Fruit fly (Drosophila melanogaster) whole organism, embryonic: ENCODE data around the gene CG46313.

ENCODE experiments used
- Atf-2 ChIP-seq: fragments of 200-800 bp; sonication (Bioruptor generic); optimal IDR thresholded peaks from 2 replicates; lab custom pipeline; 2016; ENCODE audit warnings: missing biosample characterization, missing genetic modification characterization
- CG10274 ChIP-seq: fragments of 200-800 bp; sonication (Bioruptor generic); optimal IDR thresholded peaks from 3 replicates; lab custom pipeline; 2017; ENCODE audit warnings: missing biosample characterization, mild to moderate bottlenecking, missing genetic modification characterization
- CG10321 ChIP-seq: fragments of 200-800 bp; sonication (Bioruptor generic); IDR thresholded peaks from 2 replicates; pipeline ENCODE4 v1.3.6; 2022; ENCODE audit warnings: missing biosample characterization, missing genetic modification characterization
- CG10431 ChIP-seq: fragments of 200-800 bp; sonication (Bioruptor generic); optimal IDR thresholded peaks from 3 replicates; lab custom pipeline; 2018; ENCODE audit warnings: missing biosample characterization, mild to moderate bottlenecking, missing genetic modification characterization
- CG12236 ChIP-seq: fragments of 200-800 bp; sonication (Bioruptor generic); optimal IDR thresholded peaks from 2 replicates; lab custom pipeline; 2016; ENCODE audit warnings: missing biosample characterization, missing genetic modification characterization
- CG12659 ChIP-seq: fragments of 200-800 bp; sonication (Bioruptor generic); optimal IDR thresholded peaks from 3 replicates; lab custom pipeline; 2017; ENCODE audit warnings: mild to moderate bottlenecking, missing biosample characterization, missing genetic modification reagents, missing genetic modification characterization
- CG12942 ChIP-seq: fragments of 200-800 bp; sonication (Bioruptor generic); optimal IDR thresholded peaks from 3 replicates; lab custom pipeline; 2016; ENCODE audit warnings: missing biosample characterization, missing genetic modification characterization
- CG13123 ChIP-seq: fragments of 200-800 bp; sonication (Bioruptor generic); optimal IDR thresholded peaks from 2 replicates; lab custom pipeline; 2016; ENCODE audit warnings: missing biosample characterization, missing genetic modification characterization
- CG13287 ChIP-seq: fragments of 200-800 bp; sonication (Bioruptor generic); IDR thresholded peaks from 2 replicates; pipeline ENCODE4 v1.3.6; 2022; ENCODE audit warnings: missing biosample characterization, missing genetic modification characterization; ENCODE audit not compliant: partially characterized antibody
- CG13624 ChIP-seq: fragments of 200-800 bp; sonication (Bioruptor generic); optimal IDR thresholded peaks from 2 replicates; lab custom pipeline; 2016; ENCODE audit warnings: missing biosample characterization, missing genetic modification characterization
- CG14441 ChIP-seq: fragments of 200-800 bp; sonication (Bioruptor generic); IDR thresholded peaks from 2 replicates; pipeline ENCODE4 v1.3.6; 2022; ENCODE audit warnings: missing biosample characterization, missing genetic modification characterization
- CG14965 ChIP-seq: fragments of 200-800 bp; sonication (Bioruptor generic); optimal IDR thresholded peaks from 2 replicates; lab custom pipeline; 2016; ENCODE audit warnings: missing biosample characterization, missing genetic modification characterization, borderline replicate concordance
- CG15073 ChIP-seq: fragments of 200-800 bp; sonication (Bioruptor generic); optimal IDR thresholded peaks from 2 replicates; lab custom pipeline; 2016; ENCODE audit warnings: missing biosample characterization, missing genetic modification characterization
- CG1602 ChIP-seq: fragments of 200-800 bp; sonication (Bioruptor generic); optimal IDR thresholded peaks from 3 replicates; lab custom pipeline; 2016; ENCODE audit warnings: missing biosample characterization, missing genetic modification characterization
- CG17361 ChIP-seq: fragments of 200-800 bp; sonication (Bioruptor generic); IDR thresholded peaks from 3 replicates; pipeline ENCODE4 v1.3.6; 2022; ENCODE audit warnings: missing biosample characterization, missing genetic modification characterization
- CG30020 ChIP-seq: fragments of 200-800 bp; optimal IDR thresholded peaks from 2 replicates; lab custom pipeline; 2019; ENCODE audit warnings: missing biosample characterization, mild to moderate bottlenecking, missing genetic modification characterization, moderate library complexity
- CG34376 ChIP-seq: fragments of 200-800 bp; sonication (Bioruptor generic); optimal IDR thresholded peaks from 2 replicates; lab custom pipeline; 2018; ENCODE audit warnings: missing biosample characterization, mild to moderate bottlenecking, missing genetic modification characterization
- CG7271 ChIP-seq: fragments of 200-800 bp; sonication (Bioruptor generic); optimal IDR thresholded peaks from 2 replicates; lab custom pipeline; 2018; ENCODE audit warnings: missing biosample characterization, mild to moderate bottlenecking, missing genetic modification characterization, moderate library complexity
- CG8924 ChIP-seq: fragments of 200-800 bp; optimal IDR thresholded peaks from 3 replicates; lab custom pipeline; 2019; ENCODE audit warnings: missing biosample characterization, mild to moderate bottlenecking, missing genetic modification characterization, moderate library complexity
- CG9215 ChIP-seq: fragments of 200-800 bp; sonication (Bioruptor generic); IDR thresholded peaks from 2 replicates; pipeline ENCODE4 v1.3.6; 2022; ENCODE audit warnings: missing biosample characterization, missing genetic modification characterization
- CG9797 ChIP-seq: fragments of 200-800 bp; sonication (Bioruptor generic); optimal IDR thresholded peaks from 3 replicates; lab custom pipeline; 2018; ENCODE audit warnings: missing biosample characterization, mild to moderate bottlenecking, missing genetic modification characterization
- Camta ChIP-seq: fragments of 200-800 bp; sonication (Bioruptor generic); optimal IDR thresholded peaks from 2 replicates; lab custom pipeline; 2016; ENCODE audit warnings: missing biosample characterization, missing genetic modification characterization
- CoRest ChIP-seq: fragments of 200-800 bp; sonication (Bioruptor generic); optimal IDR thresholded peaks from 3 replicates; lab custom pipeline; 2018; ENCODE audit warnings: missing biosample characterization, mild to moderate bottlenecking, missing genetic modification characterization, moderate library complexity
- D19B ChIP-seq: fragments of 200-800 bp; sonication (Bioruptor generic); optimal IDR thresholded peaks from 2 replicates; lab custom pipeline; 2017; ENCODE audit warnings: missing biosample characterization, mild to moderate bottlenecking, missing genetic modification characterization
- Lim3 ChIP-seq: fragments of 200-800 bp; sonication (Bioruptor generic); IDR thresholded peaks from 2 replicates; pipeline ENCODE4 v1.3.6; 2022; ENCODE audit warnings: missing biosample characterization, missing genetic modification characterization
- NFAT ChIP-seq: fragments of 200-800 bp; sonication (Bioruptor generic); IDR thresholded peaks from 2 replicates; pipeline ENCODE4 v1.3.6; 2022; ENCODE audit warnings: missing biosample characterization, missing genetic modification characterization
- NK7.1 ChIP-seq: fragments of 200-800 bp; sonication (Bioruptor generic); optimal IDR thresholded peaks from 3 replicates; lab custom pipeline; 2016; ENCODE audit warnings: missing biosample characterization, missing genetic modification characterization
- Oli ChIP-seq: fragments of 200-800 bp; sonication (Bioruptor generic); optimal IDR thresholded peaks from 2 replicates; lab custom pipeline; 2018; ENCODE audit warnings: missing biosample characterization, mild to moderate bottlenecking, missing genetic modification characterization, moderate library complexity
- Ptx1 ChIP-seq: fragments of 200-800 bp; sonication (Bioruptor generic); IDR thresholded peaks from 2 replicates; pipeline ENCODE4 v1.3.6; 2022; ENCODE audit warnings: missing biosample characterization, missing genetic modification characterization
- Rfx ChIP-seq: fragments of 200-800 bp; sonication (Bioruptor generic); IDR thresholded peaks from 2 replicates; pipeline ENCODE4 v1.3.6; 2022; ENCODE audit warnings: missing biosample characterization, missing genetic modification characterization
- Sox102F ChIP-seq: fragments of 200-800 bp; sonication (Bioruptor generic); optimal IDR thresholded peaks from 2 replicates; lab custom pipeline; 2018; ENCODE audit warnings: missing biosample characterization, mild to moderate bottlenecking, missing genetic modification characterization, moderate library complexity
- Usf ChIP-seq: fragments of 200-800 bp; sonication (Bioruptor generic); optimal IDR thresholded peaks from 2 replicates; lab custom pipeline; 2017; ENCODE audit warnings: missing genotype, missing biosample characterization, missing genetic modification characterization
- YL-1 ChIP-seq: fragments of 200-800 bp; sonication (Bioruptor generic); optimal IDR thresholded peaks from 3 replicates; lab custom pipeline; 2017; ENCODE audit warnings: missing biosample characterization, mild to moderate bottlenecking, missing genetic modification characterization
- cas ChIP-seq: fragments of 200-800 bp; sonication (Bioruptor generic); IDR thresholded peaks from 2 replicates; pipeline ENCODE4 v1.3.6; 2022; ENCODE audit warnings: missing biosample characterization, missing genetic modification characterization
- chn ChIP-seq: fragments of 200-800 bp; sonication (Bioruptor generic); optimal IDR thresholded peaks from 2 replicates; lab custom pipeline; 2016; ENCODE audit warnings: missing biosample characterization, missing genetic modification characterization
- fd102C ChIP-seq: fragments of 200-800 bp; sonication (Bioruptor generic); optimal IDR thresholded peaks from 2 replicates; lab custom pipeline; 2018; ENCODE audit warnings: missing biosample characterization, mild to moderate bottlenecking, missing genetic modification characterization, moderate library complexity
- hb ChIP-seq: fragments of 200-800 bp; sonication (Bioruptor generic); IDR thresholded peaks from 3 replicates; pipeline ENCODE4 v1.3.6; 2022; ENCODE audit warnings: missing biosample characterization, missing genetic modification characterization; ENCODE audit not compliant: partially characterized antibody
- hbn ChIP-seq: fragments of 200-800 bp; sonication (Bioruptor generic); IDR thresholded peaks from 2 replicates; pipeline ENCODE4 v1.3.6; 2022; ENCODE audit warnings: missing biosample characterization, missing genetic modification characterization; ENCODE audit not compliant: partially characterized antibody
- lmd ChIP-seq: fragments of 200-800 bp; sonication (Bioruptor generic); IDR thresholded peaks from 2 replicates; pipeline ENCODE4 v1.3.6; 2022; ENCODE audit warnings: missing biosample characterization, missing genetic modification characterization
- odd ChIP-seq: fragments of 200-800 bp; sonication (Bioruptor generic); optimal IDR thresholded peaks from 2 replicates; lab custom pipeline; 2017; ENCODE audit warnings: missing biosample characterization, mild to moderate bottlenecking, missing genetic modification characterization
- otp ChIP-seq: fragments of 200-800 bp; sonication (Bioruptor generic); IDR thresholded peaks from 3 replicates; pipeline ENCODE4, ENCODE4 v1.3.6; 2022; ENCODE audit warnings: missing biosample characterization, missing genetic modification characterization
- pho ChIP-seq: fragments of 200-800 bp; sonication (Bioruptor generic); optimal IDR thresholded peaks from 2 replicates; lab custom pipeline; 2016; ENCODE audit warnings: missing biosample characterization, missing genetic modification characterization
- repo ChIP-seq: fragments of 200-800 bp; sonication (Bioruptor generic); optimal IDR thresholded peaks from 2 replicates; lab custom pipeline; 2016; ENCODE audit warnings: missing biosample characterization, missing genetic modification characterization
- row ChIP-seq: fragments of 200-800 bp; sonication (Bioruptor generic); IDR thresholded peaks from 3 replicates; pipeline ENCODE4 v1.3.6; 2022; ENCODE audit warnings: missing biosample characterization, missing genetic modification characterization
- salm ChIP-seq: fragments of 200-800 bp; sonication (Bioruptor generic); optimal IDR thresholded peaks from 2 replicates; lab custom pipeline; 2018; ENCODE audit warnings: missing biosample characterization, mild to moderate bottlenecking, missing genetic modification characterization
- slbo ChIP-seq: fragments of 200-800 bp; sonication (Bioruptor generic); IDR thresholded peaks from 2 replicates; pipeline ENCODE4 v1.3.6; 2022; ENCODE audit warnings: missing biosample characterization, missing genetic modification characterization
- tap ChIP-seq: fragments of 200-800 bp; optimal IDR thresholded peaks from 3 replicates; lab custom pipeline; 2019; ENCODE audit warnings: missing biosample characterization, mild to moderate bottlenecking, missing genetic modification characterization, moderate library complexity
- tll ChIP-seq, 2 experiments: fragments of 200-800 bp in 1 of 2; fragments of >200 bp in 1 of 2; sonication (Bioruptor generic) in 1 of 2; optimal IDR thresholded peaks; 2 replicates each; lab custom pipeline; 2017 to 2019; ENCODE audit warnings: missing biosample characterization in 2 of 2, missing genetic modification characterization in 2 of 2, mild to moderate bottlenecking in 1 of 2, moderate library complexity in 1 of 2
- ttk ChIP-seq: fragments of 200-800 bp; sonication (Bioruptor generic); IDR thresholded peaks from 2 replicates; pipeline ENCODE4 v2.1.2; 2022; ENCODE audit warnings: missing biosample characterization, missing genetic modification characterization
- unpg ChIP-seq: fragments of 200-800 bp; sonication (Bioruptor generic); optimal IDR thresholded peaks from 3 replicates; lab custom pipeline; 2018; ENCODE audit warnings: missing biosample characterization, mild to moderate bottlenecking, missing genetic modification characterization, moderate library complexity
- zfh2 ChIP-seq: fragments of 200-800 bp; sonication (Bioruptor generic); optimal IDR thresholded peaks from 2 replicates; lab custom pipeline; 2016; ENCODE audit warnings: missing biosample characterization, missing genetic modification characterization

Gene CG46313

dm6 chr3R:26966794-26967323 lies 11.5 kb upstream of the CG46313 start, which contains the start of gene CG5521 (continued):
- TF ChIP-seq hb (GFP tag; lab: Robert Waterston, UW) (no peak; the same call in 2 of the 3 replicates), Usf (GFP tag; lab: Kevin White, UChicago) (no peak), tll (GFP tag; optimal IDR thresholded peaks at IDR 0.05; lab: Kevin White, UChicago) (no peak), unpg (GFP tag; lab: Kevin White, UChicago) (no peak), CG10321 (no peak; the same call in 1 of the 2 replicates), Sox102F (GFP tag; lab: Kevin White, UChicago) (peak; percentile 16), otp (GFP tag; lab: Robert Waterston, UW) (no peak), CG10274 (GFP tag; lab: Kevin White, UChicago) (no peak), cas (GFP tag; lab: Robert Waterston, UW) (no peak), CG9215 (GFP tag; lab: Robert Waterston, UW) (no peak), Ptx1 (GFP tag; lab: Robert Waterston, UW) (no peak), CG17361 (no peak), fd102C (GFP tag; lab: Kevin White, UChicago) (no peak), CG14965 (GFP tag; lab: Kevin White, UChicago) (no peak), CG15073 (GFP tag; lab: Kevin White, UChicago) (no peak), CoRest (tag; lab: Kevin White, UChicago) (no peak), CG7271 (no peak), ttk (GFP tag; lab: Robert Waterston, UW) (no peak), hbn (no peak), pho (GFP tag; lab: Kevin White, UChicago) (no peak), CG12942 (no peak), YL-1 (GFP tag; lab: Kevin White, UChicago) (peak; percentile 76), salm (no peak), odd (GFP tag; lab: Kevin White, UChicago) (no peak), slbo (GFP tag; lab: Robert Waterston, UW) (peak; percentile 25; the same call in 1 of the 2 replicates), CG8924 (tag; lab: Kevin White, UChicago) (no peak), row (GFP tag; lab: Robert Waterston, UW) (peak; percentile 84), chn (GFP tag; lab: Kevin White, UChicago) (no peak), zfh2 (no peak), Rfx (GFP tag; lab: Robert Waterston, UW) (peak; percentile 37; the same call in 1 of the 2 replicates), CG9797 (GFP tag; lab: Kevin White, UChicago) (no peak), Oli (tag; lab: Kevin White, UChicago) (no peak), D19B (no peak), CG34376 (GFP tag; lab: Kevin White, UChicago) (peak; percentile 5), NK7.1 (GFP tag; lab: Kevin White, UChicago) (no peak), CG10431 (GFP tag; lab: Kevin White, UChicago) (no peak), CG1602 (GFP tag; lab: Kevin White, UChicago) (no peak), Camta (GFP tag; lab: Kevin White, UChicago) (no peak), repo (GFP tag; lab: Kevin White, UChicago) (no peak), CG30020 (tag; lab: Kevin White, UChicago) (no peak), CG12659 (GFP tag; lab: Kevin White, UChicago) (peak; percentile 34), tap (tag; lab: Kevin White, UChicago) (no peak), NFAT (no peak), CG13287 (GFP tag; lab: Robert Waterston, UW) (peak; percentile 56), Lim3 (GFP tag; lab: Robert Waterston, UW) (no peak), lmd (GFP tag; lab: Robert Waterston, UW) (no peak), CG12236 (GFP tag; lab: Kevin White, UChicago) (no peak), CG14441 (GFP tag; lab: Robert Waterston, UW) (no peak), CG13624 (peak; percentile 63), Atf-2 (GFP tag; lab: Kevin White, UChicago) (no peak), CG13123 (GFP tag; lab: Kevin White, UChicago) (no peak)
